Fruit fly (Drosophila melanogaster): ENCODE measurements around the gene CG9641.
A peak's percentile ranks its signal among the peaks of the same experiment; 100 is the strongest.

CG9641 gene

DNA sequence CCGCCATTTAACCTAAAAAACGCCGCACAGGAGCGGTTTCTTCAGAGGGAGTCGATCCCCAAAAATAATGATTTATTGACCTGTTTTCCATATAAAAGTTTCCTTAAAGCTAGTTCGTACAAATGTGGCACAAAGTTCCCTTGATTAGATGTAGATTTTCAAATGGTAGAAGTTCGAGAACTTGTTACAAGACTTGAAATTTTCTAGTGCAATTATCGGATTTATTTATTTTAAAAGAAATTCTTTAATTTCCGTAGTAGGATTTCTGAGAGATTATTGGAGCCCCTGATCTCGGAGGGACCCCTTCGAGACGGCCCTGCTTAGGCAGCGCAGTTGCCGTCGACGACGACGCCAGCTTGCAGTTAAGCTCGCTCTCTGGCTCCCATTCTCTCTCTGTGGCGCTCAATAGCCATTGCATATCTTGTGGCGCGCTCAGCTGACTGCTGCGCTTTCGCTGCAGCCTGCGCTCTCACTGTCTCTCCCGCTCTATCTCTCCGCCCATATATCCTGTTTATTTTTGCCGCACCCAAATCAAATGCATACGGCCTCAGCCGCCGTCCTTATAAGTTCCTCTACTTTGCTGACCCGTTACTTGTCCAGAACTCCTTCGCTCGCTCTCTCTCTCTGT, 19.0 kb downstream of the CG9641 start (continued):
- no peak; the same call in 1 of the 2 replicates for TF ChIP-seq Rx (GFP tag; IDR thresholded peaks at IDR 0.05)
- TF ChIP-seq Ada2b (GFP tag; IDR thresholded peaks at IDR 0.05): 0 out of 2 replicates have a peak, but pooled peaks have one; percentile 3
- no peak for TF ChIP-seq CG15073 (GFP tag; optimal IDR thresholded peaks at IDR 0.05)
- TF ChIP-seq E2f1 (GFP tag; IDR thresholded peaks at IDR 0.05): no peak; the same call in 1 of the 2 replicates
- no peak for TF ChIP-seq stc (GFP tag; IDR thresholded peaks at IDR 0.05)
- no peak for TF ChIP-seq hb (GFP tag; IDR thresholded peaks at IDR 0.05; ENCODE audit: partially characterized antibody)
- TF ChIP-seq CG9797 (GFP tag; optimal IDR thresholded peaks at IDR 0.05): no peak
- no peak for TF ChIP-seq CG12769 (tag; optimal IDR thresholded peaks at IDR 0.05)
- TF ChIP-seq dysf (GFP tag; IDR thresholded peaks at IDR 0.05): peak; percentile 67; the same call in 2 of the 3 replicates
- no peak for TF ChIP-seq mld (GFP tag; IDR thresholded peaks at IDR 0.05; ENCODE audit: partially characterized antibody)
- no peak for TF ChIP-seq CG15011 (GFP tag; optimal IDR thresholded peaks at IDR 0.05)
- peak; percentile 64 for TF ChIP-seq ATbp (GFP tag; optimal IDR thresholded peaks at IDR 0.05)
- no peak for TF ChIP-seq zfh2 (GFP tag; optimal IDR thresholded peaks at IDR 0.05)
- TF ChIP-seq CG1602 (GFP tag; optimal IDR thresholded peaks at IDR 0.05): peak; percentile 32
- no peak for TF ChIP-seq bowl (GFP tag; IDR thresholded peaks at IDR 0.05)
- no peak for TF ChIP-seq ato (GFP tag; IDR thresholded peaks at IDR 0.05; ENCODE audit: partially characterized antibody)
- peak; percentile 58 for TF ChIP-seq Camta (GFP tag; optimal IDR thresholded peaks at IDR 0.05)
- TF ChIP-seq chm (GFP tag; IDR thresholded peaks at IDR 0.05): no peak
- TF ChIP-seq bigmax (GFP tag; optimal IDR thresholded peaks at IDR 0.05): no peak
- no peak for TF ChIP-seq jing (GFP tag; optimal IDR thresholded peaks at IDR 0.05)
- TF ChIP-seq lola (GFP tag; optimal IDR thresholded peaks at IDR 0.05): peak in 1 of 3 experiments; percentile 61
- TF ChIP-seq ac (GFP tag; optimal IDR thresholded peaks at IDR 0.05): no peak
- TF ChIP-seq pfk (GFP tag; optimal IDR thresholded peaks at IDR 0.05): no peak
- TF ChIP-seq usp (GFP tag; optimal IDR thresholded peaks at IDR 0.05): no peak
- TF ChIP-seq Kr (GFP tag; optimal IDR thresholded peaks at IDR 0.05): no peak
- no peak for TF ChIP-seq Fer1 (GFP tag; optimal IDR thresholded peaks at IDR 0.05)
- TF ChIP-seq Fer2 (tag; optimal IDR thresholded peaks at IDR 0.05): no peak
- TF ChIP-seq C15 (GFP tag; IDR thresholded peaks at IDR 0.05): no peak
- TF ChIP-seq dm (GFP tag; optimal IDR thresholded peaks at IDR 0.05): no peak
- TF ChIP-seq sima (GFP tag; optimal IDR thresholded peaks at IDR 0.05): no peak
- TF ChIP-seq CG4820 (GFP tag; optimal IDR thresholded peaks at IDR 0.05): peak; percentile 63
- no peak for TF ChIP-seq pzg (GFP tag; optimal IDR thresholded peaks at IDR 0.05)
- 0 out of 3 replicates have a peak, but pooled peaks have one; percentile 18 for TF ChIP-seq CG34422 (GFP tag; IDR thresholded peaks at IDR 0.05)
- peak; percentile 13 for TF ChIP-seq CG30431 (GFP tag; optimal IDR thresholded peaks at IDR 0.05)
- no peak for TF ChIP-seq CG1792 (GFP tag; optimal IDR thresholded peaks at IDR 0.05)
- no peak for TF ChIP-seq p53 (GFP tag; optimal IDR thresholded peaks at IDR 0.05)
- no peak for TF ChIP-seq CG17328 (GFP tag; IDR thresholded peaks at IDR 0.05)
- TF ChIP-seq bcd (GFP tag; optimal IDR thresholded peaks at IDR 0.05): peak; percentile 45
- TF ChIP-seq Side (GFP tag; optimal IDR thresholded peaks at IDR 0.05): no peak
- TF ChIP-seq trem (tag; optimal IDR thresholded peaks at IDR 0.05): no peak
- TF ChIP-seq Hsf (GFP tag; optimal IDR thresholded peaks at IDR 0.05): peak; percentile 41
- TF ChIP-seq schlank (tag; optimal IDR thresholded peaks at IDR 0.05): no peak
- 0 out of 2 replicates have a peak, but pooled peaks have one; percentile 17 for TF ChIP-seq Awh (GFP tag; IDR thresholded peaks at IDR 0.05)
- TF ChIP-seq crol (GFP tag; IDR thresholded peaks at IDR 0.05): no peak
- peak; percentile 28; the same call in 1 of the 3 replicates for TF ChIP-seq CG7357 (GFP tag; IDR thresholded peaks at IDR 0.05)
- TF ChIP-seq CG31365 (tag; optimal IDR thresholded peaks at IDR 0.05): no peak
- TF ChIP-seq CG9876 (GFP tag; optimal IDR thresholded peaks at IDR 0.05): no peak
- peak; percentile 67 for TF ChIP-seq tin (GFP tag; optimal IDR thresholded peaks at IDR 0.05)
- TF ChIP-seq MESR4 (GFP tag; optimal IDR thresholded peaks at IDR 0.05): no peak
- TF ChIP-seq CG6175 (GFP tag; IDR thresholded peaks at IDR 0.05): no peak
- TF ChIP-seq Deaf1 (tag; optimal IDR thresholded peaks at IDR 0.05): no peak

Measured in whole organism, embryonic.